Fruit fly (Drosophila melanogaster): ENCODE data around the gene CG13361.

CG13361 gene

dm6 chrX:771431-772064 is 18.1 kb upstream of the CG13361 start (continued):
- no peak for TF ChIP-seq abd-A (tag; optimal IDR thresholded peaks at IDR 0.05)
- TF ChIP-seq Hand (GFP tag; optimal IDR thresholded peaks at IDR 0.05) = no peak
- TF ChIP-seq Lhr (GFP tag; optimal IDR thresholded peaks at IDR 0.05) = no peak
- no peak for TF ChIP-seq Ada2b (GFP tag; IDR thresholded peaks at IDR 0.05)
- no peak for TF ChIP-seq ranshi (GFP tag; IDR thresholded peaks at IDR 0.05)
- no peak for TF ChIP-seq CG12155 (GFP tag; optimal IDR thresholded peaks at IDR 0.05)
- no peak for TF ChIP-seq CrebB (tag; optimal IDR thresholded peaks at IDR 0.05)
- TF ChIP-seq grau (tag; optimal IDR thresholded peaks at IDR 0.05) = peak; percentile 22
- peak; percentile 45 for TF ChIP-seq CG14710 (tag; optimal IDR thresholded peaks at IDR 0.05)
- peak; percentile 32 for TF ChIP-seq jumu (GFP tag; optimal IDR thresholded peaks at IDR 0.05)
- 0 out of 3 replicates have a peak, but pooled peaks have one; percentile 19 for TF ChIP-seq H15 (GFP tag; IDR thresholded peaks at IDR 0.05)
- no peak for TF ChIP-seq twi (tag; optimal IDR thresholded peaks at IDR 0.05)
- 0 out of 2 replicates have a peak, but pooled peaks have one; percentile 20 for TF ChIP-seq peb (GFP tag; IDR thresholded peaks at IDR 0.05)
- no peak for TF ChIP-seq Ravus (GFP tag; IDR thresholded peaks at IDR 0.05)
- TF ChIP-seq CG5180 (GFP tag; optimal IDR thresholded peaks at IDR 0.05) = no peak
- no peak for TF ChIP-seq CG9437 (GFP tag; optimal IDR thresholded peaks at IDR 0.05)
- peak; percentile 31 for TF ChIP-seq CG9727 (GFP tag; optimal IDR thresholded peaks at IDR 0.05)
- peak; percentile 6 for TF ChIP-seq Side (GFP tag; optimal IDR thresholded peaks at IDR 0.05)
- TF ChIP-seq Ets65A (GFP tag) = peak; percentile 68
- TF ChIP-seq CG7786 (GFP tag; optimal IDR thresholded peaks at IDR 0.05) = peak; percentile 14
- TF ChIP-seq CG34422 (GFP tag; IDR thresholded peaks at IDR 0.05) = peak; percentile 14; the same call in 1 of the 3 replicates
- TF ChIP-seq crol (GFP tag; IDR thresholded peaks at IDR 0.05) = no peak
- peak; percentile 3 for TF ChIP-seq jing (GFP tag; optimal IDR thresholded peaks at IDR 0.05)
- peak; percentile 11 for TF ChIP-seq CoRest (tag; optimal IDR thresholded peaks at IDR 0.05)
- no peak for TF ChIP-seq CG18476 (GFP tag; optimal IDR thresholded peaks at IDR 0.05)
- peak; percentile 24 for TF ChIP-seq CG12071 (GFP tag; optimal IDR thresholded peaks at IDR 0.05)
- peak; percentile 51 for TF ChIP-seq dmrt99B (tag; optimal IDR thresholded peaks at IDR 0.05)
- peak; percentile 19 for TF ChIP-seq CG8290 (GFP tag; optimal IDR thresholded peaks at IDR 0.05)
- TF ChIP-seq CG8290 (tag; optimal IDR thresholded peaks at IDR 0.05) = peak in 1 of 2 experiments; percentile 28
- TF ChIP-seq CG14014 (GFP tag; IDR thresholded peaks at IDR 0.05) = no peak
- TF ChIP-seq Dip3 (GFP tag; optimal IDR thresholded peaks at IDR 0.05) = no peak
- no peak for TF ChIP-seq klu (GFP tag; IDR thresholded peaks at IDR 0.05)
- TF ChIP-seq CG18011 (GFP tag; optimal IDR thresholded peaks at IDR 0.05) = no peak
- no peak for TF ChIP-seq fd64A (GFP tag; optimal IDR thresholded peaks at IDR 0.05)
- TF ChIP-seq Eip74EF (GFP tag; optimal IDR thresholded peaks at IDR 0.05) = no peak
- no peak for TF ChIP-seq dan (GFP tag; IDR thresholded peaks at IDR 0.05)
- TF ChIP-seq luna (GFP tag; optimal IDR thresholded peaks at IDR 0.05) = no peak
- TF ChIP-seq CG14050 (GFP tag; IDR thresholded peaks at IDR 0.05) = 0 out of 3 replicates have a peak, but pooled peaks have one; percentile 35
- TF ChIP-seq Myb (GFP tag; optimal IDR thresholded peaks at IDR 0.05) = no peak
- TF ChIP-seq MBD-R2 (GFP tag; IDR thresholded peaks at IDR 0.05) = no peak
- no peak for TF ChIP-seq Atf6 (GFP tag; IDR thresholded peaks at IDR 0.05)
- no peak for TF ChIP-seq CG7963 (GFP tag; IDR thresholded peaks at IDR 0.05; ENCODE audit: partially characterized antibody)
- no peak for TF ChIP-seq odd (GFP tag; optimal IDR thresholded peaks at IDR 0.05)
- TF ChIP-seq Dll (GFP tag; IDR thresholded peaks at IDR 0.05; ENCODE audit: partially characterized antibody) = no peak
- peak; percentile 41 for TF ChIP-seq fd96Cb (tag; optimal IDR thresholded peaks at IDR 0.05)
- no peak for TF ChIP-seq cas (GFP tag; IDR thresholded peaks at IDR 0.05)
- no peak for TF ChIP-seq NK7.1 (GFP tag; optimal IDR thresholded peaks at IDR 0.05)
- peak; percentile 35 for TF ChIP-seq pum (GFP tag; optimal IDR thresholded peaks at IDR 0.05)
- TF ChIP-seq CG12391 (tag; optimal IDR thresholded peaks at IDR 0.05) = peak; percentile 38
- peak; percentile 83 for TF ChIP-seq Med (GFP tag)
- TF ChIP-seq ara (GFP tag; IDR thresholded peaks at IDR 0.05) = peak; percentile 59

All from whole organism, embryonic.